Fruit fly (Drosophila melanogaster): Measurements from ENCODE around the gene crn.

Gene crn

dm6 chrX:2269822-2270556 lies 20.2 kb upstream of the crn start (continued):
- no peak for TF ChIP-seq caup (GFP tag; optimal IDR thresholded peaks at IDR 0.05; ENCODE audit: severe bottlenecking)
- peak; percentile 12 for TF ChIP-seq B-H2 (GFP tag; optimal IDR thresholded peaks at IDR 0.05)
- TF ChIP-seq dpn (GFP tag; optimal IDR thresholded peaks at IDR 0.05), result no peak
- TF ChIP-seq CG12769 (tag; optimal IDR thresholded peaks at IDR 0.05), result no peak
- TF ChIP-seq Dfd (GFP tag; optimal IDR thresholded peaks at IDR 0.05), result no peak
- TF ChIP-seq ftz-f1 (GFP tag; optimal IDR thresholded peaks at IDR 0.05), result no peak
- no peak for TF ChIP-seq PHDP (tag; optimal IDR thresholded peaks at IDR 0.05)
- no peak for TF ChIP-seq MBD-R2 (GFP tag; IDR thresholded peaks at IDR 0.05)
- TF ChIP-seq Eip74EF (GFP tag; optimal IDR thresholded peaks at IDR 0.05), result no peak
- TF ChIP-seq Doc3 (GFP tag; IDR thresholded peaks at IDR 0.05; ENCODE audit: partially characterized antibody), result no peak
- no peak for TF ChIP-seq CG17328 (GFP tag; IDR thresholded peaks at IDR 0.05)
- TF ChIP-seq Scr (GFP tag; IDR thresholded peaks at IDR 0.05; ENCODE audit: partially characterized antibody), result no peak
- TF ChIP-seq CG31365 (tag; optimal IDR thresholded peaks at IDR 0.05), result no peak
- peak; percentile 18 for TF ChIP-seq CG7556 (GFP tag; optimal IDR thresholded peaks at IDR 0.05)
- peak; percentile 56 for TF ChIP-seq Drgx (GFP tag; IDR thresholded peaks at IDR 0.05)
- no peak for TF ChIP-seq Usf (GFP tag; optimal IDR thresholded peaks at IDR 0.05)
- no peak for TF ChIP-seq CG8359 (GFP tag; optimal IDR thresholded peaks at IDR 0.05; ENCODE audit: borderline replicate concordance)
- no peak for TF ChIP-seq CG18599 (GFP tag; optimal IDR thresholded peaks at IDR 0.05)
- TF ChIP-seq E2f2 (GFP tag; IDR thresholded peaks at IDR 0.05), result no peak
- TF ChIP-seq sr (GFP tag; IDR thresholded peaks at IDR 0.05), result no peak
- no peak for TF ChIP-seq Atf-2 (GFP tag; optimal IDR thresholded peaks at IDR 0.05)
- TF ChIP-seq Vsx1 (GFP tag; optimal IDR thresholded peaks at IDR 0.05), result no peak
- no peak for TF ChIP-seq dmrt99B (tag; optimal IDR thresholded peaks at IDR 0.05)
- TF ChIP-seq pzg (GFP tag; optimal IDR thresholded peaks at IDR 0.05), result no peak
- TF ChIP-seq CG14667 (GFP tag; IDR thresholded peaks at IDR 0.05), result no peak
- 0 out of 2 replicates have a peak, but pooled peaks have one; percentile 9 for TF ChIP-seq CG9932 (GFP tag; IDR thresholded peaks at IDR 0.05)
- TF ChIP-seq BtbVII (GFP tag; optimal IDR thresholded peaks at IDR 0.05), result no peak
- TF ChIP-seq vnd (GFP tag; IDR thresholded peaks at IDR 0.05; ENCODE audit: partially characterized antibody), result no peak
- TF ChIP-seq Dref (GFP tag; IDR thresholded peaks at IDR 0.05), result peak; percentile 57
- no peak for TF ChIP-seq ken (GFP tag; IDR thresholded peaks at IDR 0.05)
- TF ChIP-seq gt (GFP tag; IDR thresholded peaks at IDR 0.05), result no peak
- TF ChIP-seq bbx (GFP tag; IDR thresholded peaks at IDR 0.05; ENCODE audit: partially characterized antibody), result 0 out of 2 replicates have a peak, but pooled peaks have one; percentile 16
- peak; percentile 51 for TF ChIP-seq sens (GFP tag)
- TF ChIP-seq CG3065 (GFP tag; optimal IDR thresholded peaks at IDR 0.05), result no peak
- no peak for TF ChIP-seq fd102C (GFP tag; optimal IDR thresholded peaks at IDR 0.05)
- TF ChIP-seq Dip2 (GFP tag; IDR thresholded peaks at IDR 0.05), result no peak
- TF ChIP-seq CG4617 (GFP tag; optimal IDR thresholded peaks at IDR 0.05; ENCODE audit: borderline replicate concordance), result no peak
- no peak for TF ChIP-seq Atf3 (GFP tag; optimal IDR thresholded peaks at IDR 0.05)
- TF ChIP-seq so (GFP tag; IDR thresholded peaks at IDR 0.05), result no peak
- no peak for TF ChIP-seq prd (optimal IDR thresholded peaks at IDR 0.05)
- no peak for TF ChIP-seq prd (GFP tag; IDR thresholded peaks at IDR 0.05)
- no peak for TF ChIP-seq CG16779 (GFP tag; IDR thresholded peaks at IDR 0.05)
- peak; percentile 7 for TF ChIP-seq mirr (GFP tag; optimal IDR thresholded peaks at IDR 0.05)
- TF ChIP-seq CG11093 (GFP tag; IDR thresholded peaks at IDR 0.05), result no peak
- TF ChIP-seq Xbp1 (GFP tag; optimal IDR thresholded peaks at IDR 0.05), result no peak
- no peak for TF ChIP-seq grau (tag; optimal IDR thresholded peaks at IDR 0.05)
- TF ChIP-seq org-1 (GFP tag; optimal IDR thresholded peaks at IDR 0.05), result no peak
- no peak for TF ChIP-seq lbe (GFP tag; optimal IDR thresholded peaks at IDR 0.05)
- TF ChIP-seq z (GFP tag; IDR thresholded peaks at IDR 0.05), result no peak
- TF ChIP-seq Adf1 (GFP tag; IDR thresholded peaks at IDR 0.05), result no peak
